Worm (Caenorhabditis elegans): Measurements from ENCODE around the gene pqn-15.

- TF ChIP-seq nhr-129 (tag; optimal IDR thresholded peaks at IDR 0.05) (no peak), elt-1 (tag; optimal IDR thresholded peaks at IDR 0.05) (no peak), zag-1 (tag; optimal IDR thresholded peaks at IDR 0.05) (no peak), F13H6.1 (tag; optimal IDR thresholded peaks at IDR 0.05) (no peak), nhr-11 (tag; optimal IDR thresholded peaks at IDR 0.05) (no peak), skn-1 (tag; optimal IDR thresholded peaks at IDR 0.05) (no peak), nhr-237 (tag; optimal IDR thresholded peaks at IDR 0.05) (no peak), ZK546.5 (tag; optimal IDR thresholded peaks at IDR 0.05) (no peak), elt-3 (tag; optimal IDR thresholded peaks at IDR 0.05) (no peak), snpc-4 (tag; optimal IDR thresholded peaks at IDR 0.05) (no peak), R02D3.7 (tag; optimal IDR thresholded peaks at IDR 0.05) (no peak)
Observed at ce11 chrX:4263820-4264219, 42.9 kb downstream of the pqn-15 start.
